Fruit fly (Drosophila melanogaster): ENCODE results near the gene CG7309.

DNA sequence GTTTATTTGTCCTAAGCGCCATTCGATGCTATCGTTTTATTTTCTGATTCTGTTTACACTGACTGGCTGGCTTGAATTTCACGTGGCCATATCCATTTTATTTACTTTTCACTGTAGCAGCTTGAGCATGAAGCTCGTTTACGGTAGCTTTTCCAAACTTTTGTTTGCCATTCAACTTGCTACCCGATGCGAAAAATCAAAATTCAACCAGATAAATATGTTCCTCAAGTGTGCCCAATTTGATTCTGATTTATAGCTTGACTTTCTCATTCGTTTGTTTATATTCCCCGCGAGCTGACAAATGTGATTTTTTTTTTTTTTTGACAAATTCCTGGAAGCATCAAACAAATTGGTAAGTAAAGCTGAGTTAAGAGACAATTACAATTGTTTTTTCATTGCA lies 27.7 kb upstream of the CG7309 start, which contains the start of gene CG14072:
- TF ChIP-seq CG8478 (optimal IDR thresholded peaks at IDR 0.05): no peak
- TF ChIP-seq psq (optimal IDR thresholded peaks at IDR 0.05): no peak
- no peak for TF ChIP-seq pan (optimal IDR thresholded peaks at IDR 0.05)
- TF ChIP-seq Dll (optimal IDR thresholded peaks at IDR 0.05): no peak
- no peak for TF ChIP-seq usp (GFP tag; optimal IDR thresholded peaks at IDR 0.05)

Measured in whole organism.